Worm (Caenorhabditis elegans): ENCODE data around the gene sra-4.

- TF ChIP-seq unc-39 (tag; optimal IDR thresholded peaks at IDR 0.05), result no peak
- no peak for TF ChIP-seq snpc-4 (tag; optimal IDR thresholded peaks at IDR 0.05)
- TF ChIP-seq nhr-28 (tag; optimal IDR thresholded peaks at IDR 0.05), result no peak
- TF ChIP-seq blmp-1 (tag; optimal IDR thresholded peaks at IDR 0.05), result no peak
- TF ChIP-seq lsy-2 (tag; optimal IDR thresholded peaks at IDR 0.05), result no peak
- no peak for TF ChIP-seq ces-1 (GFP tag; optimal IDR thresholded peaks at IDR 0.05)
Measured at ce11 chrII:9507181-9507580, 35.5 kb downstream of the sra-4 start, which contains the start of gene gcy-3.

All from whole organism, mixed stage, embryonic.